Fruit fly (Drosophila melanogaster) whole organism, embryonic: ENCODE measurements around the gene CG6912.

ENCODE experiments used
- CG17186 ChIP-seq: fragments of 200-800 bp; sonication (Bioruptor generic); optimal IDR thresholded peaks from 3 replicates; lab custom pipeline; 2017; ENCODE audit warnings: missing biosample characterization, missing genetic modification reagents, missing genetic modification characterization
- CG33213 ChIP-seq: fragments of 200-800 bp; sonication (Bioruptor generic); optimal IDR thresholded peaks from 3 replicates; lab custom pipeline; 2016; ENCODE audit warnings: missing biosample characterization, missing genetic modification characterization
- CG3995 ChIP-seq: fragments of 200-800 bp; sonication (Bioruptor generic); optimal IDR thresholded peaks from 3 replicates; lab custom pipeline; 2016; ENCODE audit warnings: missing biosample characterization, missing genetic modification characterization
- CG6683 ChIP-seq: fragments of 200-800 bp; sonication (Bioruptor generic); optimal IDR thresholded peaks from 2 replicates; lab custom pipeline; 2017; ENCODE audit warnings: missing biosample characterization, mild to moderate bottlenecking, missing genetic modification characterization, missing genetic modification reagents
- Doc2 ChIP-seq: fragments of 200-800 bp; sonication (Bioruptor generic); IDR thresholded peaks from 2 replicates; pipeline ENCODE4 v1.3.6; 2022; ENCODE audit warnings: missing biosample characterization, missing genetic modification characterization
- Dp ChIP-seq: fragments of 200-800 bp; sonication (Bioruptor generic); optimal IDR thresholded peaks from 2 replicates; lab custom pipeline; 2018; ENCODE audit warnings: missing biosample characterization, mild to moderate bottlenecking, missing genetic modification characterization, moderate library complexity
- Eip74EF ChIP-seq, 2 experiments: fragments of 200-800 bp in 1 of 2; fragments of >200 bp in 1 of 2; sonication (Bioruptor generic) in 1 of 2; optimal IDR thresholded peaks; 2 replicates each; lab custom pipeline; 2017 to 2019; ENCODE audit warnings: missing biosample characterization in 2 of 2, missing genetic modification characterization in 2 of 2, mild to moderate bottlenecking in 1 of 2, moderate library complexity in 1 of 2
- Meics ChIP-seq: fragments of 200-800 bp; sonication (Bioruptor generic); optimal IDR thresholded peaks from 2 replicates; lab custom pipeline; 2017; ENCODE audit warnings: missing biosample characterization, mild to moderate bottlenecking, missing genetic modification characterization
- Optix ChIP-seq: fragments of 200-800 bp; sonication (Bioruptor generic); IDR thresholded peaks from 3 replicates; pipeline ENCODE4 v1.3.6; 2022; ENCODE audit warnings: missing biosample characterization, missing genetic modification characterization
- gt ChIP-seq: fragments of 200-800 bp; sonication (Bioruptor generic); IDR thresholded peaks from 2 replicates; pipeline ENCODE4 v1.3.6; 2022; ENCODE audit warnings: missing biosample characterization, missing genetic modification characterization
- hbn ChIP-seq: fragments of 200-800 bp; sonication (Bioruptor generic); IDR thresholded peaks from 2 replicates; pipeline ENCODE4 v1.3.6; 2022; ENCODE audit warnings: missing biosample characterization, missing genetic modification characterization; ENCODE audit not compliant: partially characterized antibody
- ken ChIP-seq: fragments of 200-800 bp; sonication (Bioruptor generic); IDR thresholded peaks from 3 replicates; pipeline ENCODE4 v1.3.6; 2022; ENCODE audit warnings: missing biosample characterization, missing genetic modification characterization
- psq ChIP-seq: fragments of 200-800 bp; sonication (Bioruptor generic); optimal IDR thresholded peaks from 2 replicates; lab custom pipeline; 2017; ENCODE audit warnings: missing biosample characterization, missing genetic modification characterization
- toy ChIP-seq: fragments of 200-800 bp; sonication (Bioruptor generic); IDR thresholded peaks from 2 replicates; pipeline ENCODE4 v1.3.6; 2022; ENCODE audit warnings: missing biosample characterization, missing genetic modification characterization

DNA sequence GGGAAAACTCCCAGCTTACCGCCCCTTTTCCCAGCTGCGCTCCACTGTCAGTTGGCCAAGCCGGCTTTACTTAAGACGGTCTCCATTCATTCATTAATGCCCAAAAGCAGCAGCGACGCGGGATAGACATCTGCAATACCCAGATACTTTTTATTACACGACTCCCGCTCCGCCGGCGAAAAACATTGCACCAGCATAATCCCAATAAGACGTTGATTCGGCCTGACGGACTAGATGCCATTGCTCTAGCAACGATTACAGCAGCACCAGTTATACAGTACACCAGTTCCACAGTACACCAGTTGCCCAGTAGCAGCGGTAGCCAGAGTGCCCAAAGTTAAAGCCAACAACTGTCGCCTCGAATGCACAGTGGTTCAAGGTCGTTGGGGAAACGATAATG, 11.0 kb downstream of the CG6912 start:
- TF ChIP-seq CG6683 (no peak), CG33213 (no peak), toy (GFP tag; lab: Robert Waterston, UW) (no peak), gt (GFP tag; lab: Robert Waterston, UW) (no peak), hbn (GFP tag; lab: Robert Waterston, UW) (no peak), psq (GFP tag; lab: Kevin White, UChicago) (no peak), Optix (GFP tag; lab: Robert Waterston, UW) (no peak), Dp (GFP tag; lab: Kevin White, UChicago) (no peak), Eip74EF (GFP tag; optimal IDR thresholded peaks at IDR 0.05; lab: Kevin White, UChicago) (no peak), Doc2 (GFP tag; lab: Robert Waterston, UW) (no peak), CG17186 (GFP tag; lab: Kevin White, UChicago) (no peak), Meics (GFP tag; lab: Kevin White, UChicago) (no peak), ken (GFP tag; lab: Robert Waterston, UW) (no peak), CG3995 (no peak)
